Worm (Caenorhabditis elegans): ENCODE data around the gene T28A11.4.

Gene T28A11.4

ce11 chrV:3267950-3268349, 5.9 kb upstream of the T28A11.4 start, which contains the start of gene T28A11.18:
Gene T28A11.18 (minus strand): TSS chrV:3268050.
- TF ChIP-seq unc-62 (GFP tag; optimal IDR thresholded peaks at IDR 0.05): no peak

DNA sequence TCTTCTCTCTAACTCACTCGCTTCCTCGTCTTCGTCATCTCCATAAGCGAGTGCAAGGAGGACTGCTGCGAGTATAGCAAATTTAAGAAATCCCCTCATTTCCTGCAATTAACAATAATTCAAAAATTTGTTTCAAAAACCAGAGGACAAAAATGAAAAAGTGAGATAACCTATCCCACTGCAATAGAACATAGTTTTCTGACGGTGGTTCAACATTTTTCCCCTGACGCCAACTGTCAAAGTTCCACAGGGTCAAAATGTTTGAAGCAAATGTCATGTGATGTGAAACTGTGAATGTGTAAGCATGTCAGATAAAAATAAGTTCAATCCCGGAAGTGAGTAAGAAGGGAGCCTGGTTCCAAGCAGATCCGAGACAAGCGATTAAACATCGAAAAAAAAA, 4.4 kb upstream of the T28A11.4 start, which contains the start of gene T28A11.19:
Gene T28A11.19, minus strand, starts transcription at position 108 of the 400 bp plus-strand sequence.
- no peak for TF ChIP-seq unc-62 (GFP tag; optimal IDR thresholded peaks at IDR 0.05)

ce11 chrV:3273156-3273555, 694 bp upstream of the T28A11.4 start, which contains the start of gene T28A11.20:
Gene T28A11.20 (minus strand): TSS chrV:3273256.
- no peak for TF ChIP-seq unc-62 (GFP tag; optimal IDR thresholded peaks at IDR 0.05)

- TF ChIP-seq unc-62 (GFP tag; optimal IDR thresholded peaks at IDR 0.05): no peak
These were observed 1.2 kb downstream of the T28A11.4 start, which contains the start of gene T28A11.3 for ce11 chrV:3275033-3275432. Gene T28A11.3 (plus strand): TSS chrV:3275333.

DNA sequence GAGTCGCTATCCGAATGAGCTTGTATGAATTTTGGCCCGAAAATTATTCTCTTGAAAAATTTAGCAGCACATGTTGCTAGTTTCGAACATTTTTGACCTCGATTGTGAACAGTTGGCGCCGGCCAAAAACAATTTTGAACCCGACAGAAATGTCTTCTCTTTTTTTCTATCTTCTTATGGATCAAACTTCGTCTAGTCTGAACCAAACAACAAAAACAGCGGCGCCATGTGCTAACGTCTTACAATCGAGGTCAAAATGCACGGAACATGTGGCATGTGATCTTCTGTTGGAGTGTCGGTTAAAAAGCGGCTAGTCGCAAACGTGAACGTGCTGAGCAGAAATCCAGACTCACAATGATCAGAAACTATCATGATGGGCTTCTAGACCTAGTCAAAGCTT, 2.3 kb downstream of the T28A11.4 start:
- TF ChIP-seq unc-62 (GFP tag; optimal IDR thresholded peaks at IDR 0.05): no peak

DNA sequence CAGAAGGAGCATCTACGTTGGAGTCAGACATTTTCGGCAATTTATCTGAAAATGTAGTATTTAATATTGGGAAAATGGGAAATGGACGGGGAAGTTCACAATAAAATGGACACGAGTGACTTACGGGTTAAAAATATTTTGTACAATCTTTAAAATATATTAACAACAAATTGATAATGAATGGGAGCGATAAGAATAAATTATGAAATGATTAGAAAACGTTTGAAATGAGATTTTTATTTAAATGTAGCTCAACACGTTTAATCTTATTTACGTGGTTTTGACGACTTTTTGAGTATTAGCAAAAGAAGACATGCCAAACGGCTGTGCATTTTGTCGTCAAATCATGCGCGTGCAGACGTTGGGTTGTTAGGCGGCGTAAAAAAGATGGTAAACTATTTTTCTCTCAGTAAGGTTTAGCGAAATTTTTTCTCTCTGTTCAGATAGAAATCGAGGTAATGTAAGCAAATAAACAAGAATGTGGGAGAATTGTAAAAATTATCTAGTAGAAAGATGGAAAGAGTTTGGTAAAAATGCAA, 4.3 kb downstream of the T28A11.4 start, which contains the start of gene fbxa-64:
Gene fbxa-64, minus strand, starts transcription at position 51 of the 539 bp plus-strand sequence.
- TF ChIP-seq unc-62 (GFP tag; optimal IDR thresholded peaks at IDR 0.05): no peak

- TF ChIP-seq unc-62 (GFP tag; optimal IDR thresholded peaks at IDR 0.05): no peak
These were observed 5.3 kb downstream of the T28A11.4 start for ce11 chrV:3279138-3279537.

DNA sequence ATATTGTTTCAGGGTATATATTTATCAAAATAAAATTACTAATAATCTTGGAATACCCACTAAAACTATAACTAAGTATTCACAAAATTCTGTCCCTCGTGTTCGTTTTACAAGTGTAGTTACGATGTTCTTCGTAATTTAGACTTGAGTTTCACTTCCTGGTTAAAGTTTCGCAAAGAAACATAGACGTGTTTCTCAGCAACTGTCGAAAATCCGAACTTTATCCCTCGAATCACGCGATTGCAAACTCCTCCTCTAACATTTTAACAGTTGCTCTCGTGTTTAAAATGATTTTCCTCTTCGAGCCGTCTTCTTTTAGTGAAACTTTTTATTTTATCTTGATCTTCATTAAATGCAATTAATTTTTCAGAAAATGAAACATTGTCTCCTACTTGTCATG, 6.2 kb downstream of the T28A11.4 start, which contains the start of gene T28A11.2:
Gene T28A11.2, plus strand, starts transcription at position 371 of the 400 bp plus-strand sequence.
- TF ChIP-seq unc-62 (GFP tag; optimal IDR thresholded peaks at IDR 0.05): no peak

ce11 chrV:3281523-3281922, 7.7 kb downstream of the T28A11.4 start, which contains the start of gene T28A11.25:
Gene T28A11.25 (plus strand): TSS chrV:3281823.
- TF ChIP-seq unc-62 (GFP tag; optimal IDR thresholded peaks at IDR 0.05): no peak

DNA sequence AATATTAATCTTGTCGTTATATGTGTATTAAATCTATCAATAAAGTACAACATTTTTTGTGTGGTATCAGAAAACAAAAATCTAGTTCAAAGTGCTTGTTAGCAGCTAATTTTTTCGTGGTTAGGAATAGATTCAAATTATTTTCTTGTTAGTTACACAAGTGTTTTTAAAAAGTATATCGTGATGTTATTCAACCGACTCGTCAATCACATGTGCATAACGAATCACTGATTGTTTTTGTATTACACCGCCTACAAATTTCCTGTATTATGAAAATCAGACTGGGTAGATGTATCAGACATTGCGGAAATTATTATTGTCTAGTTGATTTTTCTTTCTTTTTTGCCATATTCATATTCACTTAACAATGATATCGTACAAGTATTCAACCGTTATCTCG, 9.1 kb downstream of the T28A11.4 start, which contains the start of gene str-64:
Gene str-64, plus strand, starts transcription at position 301 of the 400 bp plus-strand sequence.
- no peak for TF ChIP-seq unc-62 (GFP tag; optimal IDR thresholded peaks at IDR 0.05)

DNA sequence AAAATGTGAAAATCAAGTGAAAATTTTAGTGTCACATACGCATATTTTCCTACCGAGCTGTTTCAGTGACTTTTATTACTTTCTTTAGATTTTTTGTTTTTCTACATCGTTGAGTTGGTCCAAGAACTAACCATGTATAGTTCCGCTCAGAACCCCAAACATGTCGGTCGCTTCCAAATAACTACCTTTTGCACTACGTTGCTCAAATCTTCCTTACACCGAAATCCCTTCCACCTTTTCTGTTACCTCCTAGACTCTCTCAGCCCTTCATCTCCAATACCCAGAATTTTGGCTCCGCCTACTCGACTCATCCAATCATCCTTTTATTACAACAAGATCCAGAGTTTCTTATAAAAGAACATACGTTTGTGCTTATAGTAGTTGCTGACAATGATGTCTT, 10.8 kb downstream of the T28A11.4 start, which contains the start of gene F35F10.5:
Gene F35F10.5, plus strand, starts transcription at position 301 of the 400 bp plus-strand sequence.
- no peak for TF ChIP-seq unc-62 (GFP tag; optimal IDR thresholded peaks at IDR 0.05)

DNA sequence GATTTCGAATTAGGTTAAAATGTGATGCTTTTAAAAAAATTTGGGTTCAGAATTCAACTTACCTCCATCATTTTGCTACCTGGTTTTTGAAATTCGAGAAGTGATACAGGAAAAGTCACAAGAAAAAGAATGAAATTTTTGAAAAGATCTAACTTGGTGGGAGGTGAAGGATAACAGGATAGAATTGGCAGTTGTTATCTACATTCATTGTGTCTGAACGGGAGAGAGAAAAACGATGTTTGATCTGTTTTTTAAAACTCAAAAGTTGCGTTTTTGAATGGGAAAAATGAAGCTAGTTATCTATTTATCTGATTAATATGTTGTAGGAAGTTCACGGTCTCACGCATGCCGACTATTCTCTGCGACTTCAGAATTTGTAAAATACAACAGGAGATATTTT, 13.5 kb downstream of the T28A11.4 start, which contains the start of gene F35F10.7:
Gene F35F10.7, minus strand, starts transcription at position 101 of the 400 bp plus-strand sequence.
- no peak for TF ChIP-seq unc-62 (GFP tag; optimal IDR thresholded peaks at IDR 0.05)

DNA sequence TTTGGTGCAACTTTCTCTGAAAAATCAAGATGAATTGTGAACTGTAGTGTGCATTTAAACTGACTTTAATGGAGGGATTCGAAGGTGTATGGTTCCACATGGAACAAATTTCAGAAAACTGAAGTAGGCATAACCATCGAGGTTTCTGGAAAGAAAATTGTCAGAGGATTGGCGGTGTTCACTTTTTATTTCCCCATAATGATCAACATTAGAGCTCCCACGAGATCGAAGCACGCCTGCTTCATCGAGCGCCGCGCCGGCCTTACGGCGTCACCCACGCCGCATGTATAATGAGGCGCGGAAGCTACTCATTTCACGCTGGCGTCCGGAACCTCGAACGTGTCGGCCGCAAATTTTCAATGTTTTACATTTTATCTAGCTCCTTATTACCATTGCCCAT, 14.3 kb downstream of the T28A11.4 start:
- no peak for TF ChIP-seq unc-62 (GFP tag; optimal IDR thresholded peaks at IDR 0.05)

- TF ChIP-seq unc-62 (GFP tag; optimal IDR thresholded peaks at IDR 0.05): no peak
These were observed 15.4 kb downstream of the T28A11.4 start, which contains the start of gene F35F10.6 for ce11 chrV:3289267-3289666. Gene F35F10.6 (minus strand): TSS chrV:3289367.

DNA sequence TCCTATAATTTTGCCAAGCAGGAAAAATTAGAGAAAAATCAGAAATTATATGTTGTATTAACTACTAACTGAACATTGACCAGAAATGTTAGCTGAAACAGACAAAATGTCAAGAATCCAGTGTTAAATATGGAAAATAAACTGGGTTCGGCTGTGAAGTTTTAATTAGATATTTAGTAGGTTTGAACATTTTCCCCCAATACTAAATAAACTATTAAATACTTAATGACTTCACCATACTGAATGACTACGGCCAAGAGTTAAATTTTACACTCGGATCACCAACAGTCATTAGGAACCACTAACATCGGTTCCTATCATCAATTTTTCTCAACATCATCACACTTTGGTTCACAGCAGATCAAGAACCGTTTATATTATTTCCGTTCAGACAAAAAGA, 21.5 kb downstream of the T28A11.4 start:
- TF ChIP-seq unc-62 (GFP tag; optimal IDR thresholded peaks at IDR 0.05): no peak

ce11 chrV:3297764-3298163, 23.9 kb downstream of the T28A11.4 start, which contains the start of gene srx-122:
Gene srx-122 (minus strand): TSS chrV:3297864.
- TF ChIP-seq unc-62 (GFP tag; optimal IDR thresholded peaks at IDR 0.05): no peak

DNA sequence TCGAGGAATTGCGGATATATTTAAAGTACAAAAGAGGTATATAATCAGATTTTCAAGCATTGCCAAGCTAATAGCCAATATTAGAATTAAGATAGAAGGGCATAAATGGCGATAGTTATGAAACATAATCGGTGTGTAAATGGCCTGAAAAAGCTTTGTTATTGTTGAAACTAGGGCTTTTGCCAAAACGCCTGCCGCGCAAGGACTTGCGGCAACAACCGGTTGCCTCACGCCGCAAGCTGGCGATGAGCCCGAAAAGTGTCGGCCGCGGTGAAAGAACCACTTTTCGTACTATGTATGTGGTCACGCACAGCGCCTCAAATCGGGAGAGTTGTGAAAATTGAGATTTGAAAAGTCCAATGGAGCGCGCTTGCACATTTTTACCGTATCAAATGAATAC, 25.6 kb downstream of the T28A11.4 start:
- TF ChIP-seq unc-62 (GFP tag; optimal IDR thresholded peaks at IDR 0.05): no peak

All from whole organism, dauer.